Fruit fly (Drosophila melanogaster) Kc167 (cell line): ENCODE measurements around the gene CG12012.

Experiments
- Myc ChIP-seq: fragments of >200 bp; optimal IDR thresholded peaks from 2 replicates; lab custom pipeline; 2017; ENCODE audit warnings: missing external identifiers
- h ChIP-seq: fragments of >200 bp; optimal IDR thresholded peaks from 3 replicates; lab custom pipeline; 2018; ENCODE audit warnings: missing external identifiers
- insv ChIP-seq: fragments of >200 bp; optimal IDR thresholded peaks from 3 replicates; lab custom pipeline; 2018; ENCODE audit warnings: missing external identifiers

dm6 chr3L:3394854-3395723, 18.5 kb downstream of the CG12012 start:
- TF ChIP-seq Myc (lab: Kevin White, UChicago), result no peak
- TF ChIP-seq h (lab: Kevin White, UChicago), result no peak
- TF ChIP-seq insv (lab: Kevin White, UChicago), result no peak
